Fruit fly (Drosophila melanogaster) whole organism, embryonic: ENCODE measurements around the gene Syp.
A peak's percentile ranks its signal among the peaks of the same experiment; 100 is the strongest.

Experiments used
- CG11560 ChIP-seq: fragments of 200-800 bp; sonication (Bioruptor generic); IDR thresholded peaks from 3 replicates; pipeline ENCODE4 v1.3.6; 2022; ENCODE audit warnings: missing biosample characterization, missing genetic modification characterization
- CG11695 ChIP-seq: fragments of 200-800 bp; sonication (Bioruptor generic); IDR thresholded peaks from 3 replicates; pipeline ENCODE4 v1.3.6; 2022; ENCODE audit warnings: missing biosample characterization, missing genetic modification characterization
- CG12219 ChIP-seq: fragments of 200-800 bp; sonication (Bioruptor generic); optimal IDR thresholded peaks from 3 replicates; lab custom pipeline; 2018; ENCODE audit warnings: missing biosample characterization, mild to moderate bottlenecking, missing genetic modification characterization
- CG15514 ChIP-seq: fragments of 200-800 bp; sonication (Bioruptor generic); optimal IDR thresholded peaks from 3 replicates; lab custom pipeline; 2017; ENCODE audit warnings: missing biosample characterization, missing genetic modification characterization, mild to moderate bottlenecking, moderate library complexity, missing genetic modification reagents
- CG1647 ChIP-seq: fragments of 200-800 bp; sonication (Bioruptor generic); optimal IDR thresholded peaks from 3 replicates; lab custom pipeline; 2016; ENCODE audit warnings: missing biosample characterization, missing genetic modification characterization
- CG2199 ChIP-seq: fragments of 200-800 bp; sonication (Bioruptor generic); IDR thresholded peaks from 3 replicates; pipeline ENCODE4 v1.3.6; 2022; ENCODE audit warnings: missing biosample characterization, missing genetic modification characterization
- CG2678 ChIP-seq: fragments of 200-800 bp; sonication (Bioruptor generic); optimal IDR thresholded peaks from 3 replicates; lab custom pipeline; 2019; ENCODE audit warnings: missing biosample characterization, mild to moderate bottlenecking, missing genetic modification characterization, moderate library complexity
- CG33213 ChIP-seq: fragments of 200-800 bp; sonication (Bioruptor generic); optimal IDR thresholded peaks from 3 replicates; lab custom pipeline; 2016; ENCODE audit warnings: missing biosample characterization, missing genetic modification characterization
- CG42726 ChIP-seq: fragments of 200-800 bp; sonication (Bioruptor generic); IDR thresholded peaks from 2 replicates; pipeline ENCODE4 v1.3.6; 2022; ENCODE audit warnings: missing biosample characterization, missing genetic modification characterization; ENCODE audit not compliant: partially characterized antibody
- CG4404 ChIP-seq: fragments of 200-800 bp; sonication (Bioruptor generic); IDR thresholded peaks from 2 replicates; pipeline ENCODE4 v1.3.6; 2022; ENCODE audit warnings: missing biosample characterization, missing genetic modification characterization
- CG4707 ChIP-seq: fragments of 200-800 bp; sonication (Bioruptor generic); optimal IDR thresholded peaks from 2 replicates; lab custom pipeline; 2018; ENCODE audit warnings: missing biosample characterization, mild to moderate bottlenecking, missing genetic modification characterization, moderate library complexity
- CG5180 ChIP-seq: fragments of 200-800 bp; sonication (Bioruptor generic); optimal IDR thresholded peaks from 3 replicates; lab custom pipeline; 2017; ENCODE audit warnings: missing biosample characterization, missing genetic modification characterization, mild to moderate bottlenecking, moderate library complexity, missing genetic modification reagents
- CG6254 ChIP-seq: fragments of 200-800 bp; sonication (Bioruptor generic); optimal IDR thresholded peaks from 3 replicates; lab custom pipeline; 2017; ENCODE audit warnings: mild to moderate bottlenecking, missing biosample characterization, missing genetic modification reagents, missing genetic modification characterization
- CG7963 ChIP-seq: fragments of 200-800 bp; sonication (Bioruptor generic); IDR thresholded peaks from 3 replicates; pipeline ENCODE4 v1.3.6; 2022; ENCODE audit warnings: missing biosample characterization, missing genetic modification characterization; ENCODE audit not compliant: partially characterized antibody
- CG9215 ChIP-seq: fragments of 200-800 bp; sonication (Bioruptor generic); IDR thresholded peaks from 2 replicates; pipeline ENCODE4 v1.3.6; 2022; ENCODE audit warnings: missing biosample characterization, missing genetic modification characterization
- Camta ChIP-seq: fragments of 200-800 bp; sonication (Bioruptor generic); optimal IDR thresholded peaks from 2 replicates; lab custom pipeline; 2016; ENCODE audit warnings: missing biosample characterization, missing genetic modification characterization
- Dfd ChIP-seq, 2 experiments: fragments of >200 bp; optimal IDR thresholded peaks; 2 replicates each; lab custom pipeline; 2017; ENCODE audit warnings: missing biosample characterization in 2 of 2, missing genetic modification characterization in 2 of 2
- E2f2 ChIP-seq: fragments of 200-800 bp; sonication (Bioruptor generic); IDR thresholded peaks from 2 replicates; pipeline ENCODE4 v1.3.6; 2022; ENCODE audit warnings: missing biosample characterization, missing genetic modification characterization
- Ets97D ChIP-seq: fragments of 200-800 bp; sonication (Bioruptor generic); optimal IDR thresholded peaks from 3 replicates; lab custom pipeline; 2016; ENCODE audit warnings: missing biosample characterization, missing genetic modification characterization
- Gsc ChIP-seq: fragments of 200-800 bp; sonication (Bioruptor generic); IDR thresholded peaks from 2 replicates; pipeline ENCODE4 v1.3.6; 2022; ENCODE audit warnings: missing biosample characterization, missing genetic modification characterization
- Gug ChIP-seq: fragments of 200-800 bp; sonication (Bioruptor generic); IDR thresholded peaks from 4 replicates; pipeline ENCODE4 v1.3.6; 2022; ENCODE audit warnings: missing biosample characterization, missing genetic modification characterization
- HmgZ ChIP-seq: fragments of 200-800 bp; sonication (Bioruptor generic); optimal IDR thresholded peaks from 2 replicates; lab custom pipeline; 2018; ENCODE audit warnings: missing biosample characterization, mild to moderate bottlenecking, missing genetic modification characterization
- Hr3 ChIP-seq: fragments of 200-800 bp; sonication (Bioruptor generic); optimal IDR thresholded peaks from 3 replicates; lab custom pipeline; 2016; ENCODE audit warnings: missing biosample characterization, missing genetic modification characterization
- Hr51 ChIP-seq, 2 experiments: fragments of 200-800 bp; sonication (Bioruptor generic); optimal IDR thresholded peaks; 2 replicates in 1 of 2; 3 replicates in 1 of 2; lab custom pipeline; 2016 to 2018; ENCODE audit warnings: missing biosample characterization in 2 of 2, missing genetic modification characterization in 2 of 2, mild to moderate bottlenecking in 1 of 2, moderate library complexity in 1 of 2
- Hr78 ChIP-seq, 2 experiments: fragments of 200-800 bp in 1 of 2; fragments of >200 bp in 1 of 2; sonication (Bioruptor generic) in 1 of 2; optimal IDR thresholded peaks; 2 replicates each; lab custom pipeline; 2017 to 2019; ENCODE audit warnings: missing biosample characterization in 2 of 2, missing genetic modification characterization in 2 of 2, mild to moderate bottlenecking in 1 of 2, moderate library complexity in 1 of 2
- MTF-1 ChIP-seq: fragments of 200-800 bp; sonication (Bioruptor generic); optimal IDR thresholded peaks from 2 replicates; lab custom pipeline; 2018; ENCODE audit warnings: missing biosample characterization, mild to moderate bottlenecking, missing genetic modification characterization, borderline replicate concordance
- Oaz ChIP-seq: fragments of 200-800 bp; sonication (Bioruptor generic); IDR thresholded peaks from 2 replicates; pipeline ENCODE4 v1.3.6; 2022; ENCODE audit warnings: missing biosample characterization, missing genetic modification characterization
- PHDP ChIP-seq: fragments of 200-800 bp; sonication (Bioruptor generic); optimal IDR thresholded peaks from 3 replicates; lab custom pipeline; 2018; ENCODE audit warnings: missing biosample characterization, mild to moderate bottlenecking, missing genetic modification characterization, moderate library complexity
- Side ChIP-seq: fragments of 200-800 bp; sonication (Bioruptor generic); optimal IDR thresholded peaks from 2 replicates; lab custom pipeline; 2016; ENCODE audit warnings: missing biosample characterization, missing genetic modification characterization
- ab ChIP-seq: fragments of 200-800 bp; sonication (Bioruptor generic); optimal IDR thresholded peaks from 2 replicates; lab custom pipeline; 2016; ENCODE audit warnings: missing biosample characterization, missing genetic modification characterization
- aop ChIP-seq: fragments of 200-800 bp; sonication (Bioruptor generic); IDR thresholded peaks from 2 replicates; pipeline ENCODE4 v1.3.6; 2022; ENCODE audit warnings: missing biosample characterization, missing genetic modification characterization
- az2 ChIP-seq: fragments of 200-800 bp; sonication (Bioruptor generic); optimal IDR thresholded peaks from 3 replicates; lab custom pipeline; 2016; ENCODE audit warnings: missing biosample characterization, missing genetic modification characterization
- chinmo ChIP-seq: fragments of 200-800 bp; sonication (Bioruptor generic); IDR thresholded peaks from 4 replicates; pipeline ENCODE4 v1.3.6; 2022; ENCODE audit warnings: missing biosample characterization, missing genetic modification characterization; ENCODE audit not compliant: partially characterized antibody
- crc ChIP-seq: fragments of 200-800 bp; sonication (Bioruptor generic); optimal IDR thresholded peaks from 2 replicates; lab custom pipeline; 2016; ENCODE audit warnings: missing biosample characterization, missing genetic modification characterization
- eve ChIP-seq, 2 experiments: fragments of >200 bp; optimal IDR thresholded peaks; 2 replicates each; lab custom pipeline; 2017; ENCODE audit warnings: missing biosample characterization in 2 of 2, missing genetic modification characterization in 2 of 2
- fd102C ChIP-seq: fragments of 200-800 bp; sonication (Bioruptor generic); optimal IDR thresholded peaks from 2 replicates; lab custom pipeline; 2018; ENCODE audit warnings: missing biosample characterization, mild to moderate bottlenecking, missing genetic modification characterization, moderate library complexity
- hkb ChIP-seq, 2 experiments: fragments of 200-800 bp in 1 of 2; fragments of >200 bp in 1 of 2; sonication (Bioruptor generic) in 1 of 2; IDR thresholded peaks in 1 of 2; optimal IDR thresholded peaks in 1 of 2; 2 replicates each; pipeline versions ENCODE4 v1.3.6 to Lab custom; 2017 to 2022; ENCODE audit warnings: missing biosample characterization in 1 of 2, missing genetic modification characterization in 1 of 2
- hth ChIP-seq: fragments of >200 bp; optimal IDR thresholded peaks from 2 replicates; lab custom pipeline; 2017; ENCODE audit warnings: inconsistent platforms
- lilli ChIP-seq: fragments of 200-800 bp; sonication (Bioruptor generic); optimal IDR thresholded peaks from 3 replicates; lab custom pipeline; 2016; ENCODE audit warnings: missing biosample characterization, missing genetic modification characterization
- lola ChIP-seq, 3 experiments: fragments of >200 bp in 2 of 3; fragments of 200-800 bp in 1 of 3; sonication (Bioruptor generic) in 1 of 3; optimal IDR thresholded peaks; 2 replicates each; lab custom pipeline; 2017 to 2019; ENCODE audit warnings: missing biosample characterization in 3 of 3, missing genetic modification characterization in 3 of 3, mild to moderate bottlenecking in 1 of 3, moderate library complexity in 1 of 3
- org-1 ChIP-seq: fragments of 200-800 bp; sonication (Bioruptor generic); optimal IDR thresholded peaks from 2 replicates; lab custom pipeline; 2017; ENCODE audit warnings: missing biosample characterization, missing genetic modification characterization
- pita ChIP-seq: fragments of 200-800 bp; sonication (Bioruptor generic); optimal IDR thresholded peaks from 2 replicates; lab custom pipeline; 2017; ENCODE audit warnings: missing biosample characterization, mild to moderate bottlenecking, missing genetic modification characterization
- pros ChIP-seq: fragments of 200-800 bp; sonication (Bioruptor generic); optimal IDR thresholded peaks from 3 replicates; lab custom pipeline; 2019; ENCODE audit warnings: missing biosample characterization, mild to moderate bottlenecking, missing genetic modification characterization, moderate library complexity
- psq ChIP-seq: fragments of 200-800 bp; sonication (Bioruptor generic); optimal IDR thresholded peaks from 2 replicates; lab custom pipeline; 2017; ENCODE audit warnings: missing biosample characterization, missing genetic modification characterization
- run ChIP-seq: fragments of 200-800 bp; sonication (Bioruptor generic); optimal IDR thresholded peaks from 3 replicates; lab custom pipeline; 2018; ENCODE audit warnings: missing biosample characterization, mild to moderate bottlenecking, missing genetic modification characterization
- sug ChIP-seq: fragments of 200-800 bp; optimal IDR thresholded peaks from 2 replicates; lab custom pipeline; 2019; ENCODE audit warnings: missing biosample characterization, mild to moderate bottlenecking, missing genetic modification characterization, moderate library complexity
- twi ChIP-seq: fragments of 200-800 bp; optimal IDR thresholded peaks from 2 replicates; lab custom pipeline; 2019; ENCODE audit warnings: missing biosample characterization, mild to moderate bottlenecking, missing genetic modification characterization, moderate library complexity
- wdn ChIP-seq: fragments of 200-800 bp; sonication (Bioruptor generic); IDR thresholded peaks from 2 replicates; pipeline ENCODE4 v1.3.6; 2022; ENCODE audit warnings: missing biosample characterization, missing genetic modification characterization
- zf30C ChIP-seq: fragments of 200-800 bp; sonication (Bioruptor generic); optimal IDR thresholded peaks from 3 replicates; lab custom pipeline; 2018; ENCODE audit warnings: missing biosample characterization, mild to moderate bottlenecking, missing genetic modification characterization

Syp gene

DNA sequence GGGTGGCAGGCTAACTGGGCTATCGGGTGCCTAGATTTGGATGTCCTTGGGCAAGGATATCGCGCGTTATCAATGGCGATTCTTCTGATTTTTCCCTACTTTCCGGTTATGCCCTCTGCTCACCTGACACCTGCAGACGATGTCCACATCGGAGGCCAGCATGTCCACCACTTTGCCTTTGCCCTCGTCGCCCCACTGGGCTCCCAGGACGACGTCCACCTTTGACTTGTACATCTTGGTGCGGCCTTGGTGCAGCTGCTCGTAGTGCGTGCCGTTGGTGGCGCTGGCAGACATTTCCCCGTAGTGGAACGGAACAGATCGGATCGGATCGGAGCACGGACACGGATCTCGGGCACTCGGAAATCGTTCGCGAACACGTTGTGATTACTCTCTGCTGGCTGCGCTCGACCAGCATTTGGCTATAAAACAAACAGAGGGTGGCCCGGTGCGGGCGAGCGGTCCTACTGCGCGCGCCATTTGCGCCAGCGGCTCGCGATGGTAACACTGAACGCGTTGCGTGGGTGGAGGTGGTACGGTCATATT lies 73.7 kb downstream of the Syp start, which contains the start of gene Adss (continued):
- TF ChIP-seq zf30C (GFP tag; lab: Kevin White, UChicago) = no peak
- no peak for TF ChIP-seq Gsc (GFP tag; lab: Robert Waterston, UW)
- no peak for TF ChIP-seq Hr51 (GFP tag; optimal IDR thresholded peaks at IDR 0.05; lab: Kevin White, UChicago)
- no peak for TF ChIP-seq Dfd (GFP tag; optimal IDR thresholded peaks at IDR 0.05; lab: Kevin White, UChicago)
- no peak for TF ChIP-seq Hr78 (GFP tag; optimal IDR thresholded peaks at IDR 0.05; lab: Kevin White, UChicago)
- TF ChIP-seq lilli = peak; percentile 45
- peak; percentile 6; the same call in 2 of the 4 replicates for TF ChIP-seq chinmo (GFP tag; lab: Robert Waterston, UW)
- peak; percentile 40; the same call in 1 of the 2 replicates for TF ChIP-seq wdn (GFP tag; lab: Robert Waterston, UW)
- TF ChIP-seq run = no peak
- no peak for TF ChIP-seq CG9215 (GFP tag; lab: Robert Waterston, UW)
- no peak for TF ChIP-seq hth
- no peak for TF ChIP-seq PHDP
- no peak for TF ChIP-seq hkb (optimal IDR thresholded peaks at IDR 0.05; lab: Kevin White, UChicago)
- peak; percentile 54 for TF ChIP-seq hkb (GFP tag; IDR thresholded peaks at IDR 0.05; lab: Robert Waterston, UW)
- TF ChIP-seq Oaz = no peak
- TF ChIP-seq CG4707 (GFP tag; lab: Kevin White, UChicago) = no peak
- TF ChIP-seq E2f2 = no peak; the same call in 1 of the 2 replicates
- TF ChIP-seq CG11560 (tag; lab: Robert Waterston, UW) = no peak
- peak; percentile 33 for TF ChIP-seq HmgZ (tag; lab: Kevin White, UChicago)
- peak; percentile 35; the same call in 1 of the 4 replicates for TF ChIP-seq Gug (GFP tag; lab: Robert Waterston, UW)
- TF ChIP-seq CG11695 (GFP tag; lab: Robert Waterston, UW) = no peak
- TF ChIP-seq pros (GFP tag; lab: Kevin White, UChicago) = no peak
- TF ChIP-seq CG12219 (GFP tag; lab: Kevin White, UChicago) = no peak
- peak; percentile 57 for TF ChIP-seq CG6254 (GFP tag; lab: Kevin White, UChicago)
- no peak for TF ChIP-seq psq (GFP tag; lab: Kevin White, UChicago)
- TF ChIP-seq Side = peak; percentile 43
- no peak for TF ChIP-seq CG4404
- TF ChIP-seq Hr3 (GFP tag; lab: Kevin White, UChicago) = no peak
- TF ChIP-seq lola (GFP tag; optimal IDR thresholded peaks at IDR 0.05; lab: Kevin White, UChicago) = no peak
- TF ChIP-seq aop (GFP tag; lab: Robert Waterston, UW) = 0 out of 2 replicates have a peak, but pooled peaks have one; percentile 51
- no peak for TF ChIP-seq CG2678 (tag; lab: Kevin White, UChicago)
- TF ChIP-seq Camta (GFP tag; lab: Kevin White, UChicago) = peak; percentile 15
- TF ChIP-seq twi (tag; lab: Kevin White, UChicago) = no peak
- no peak for TF ChIP-seq crc (GFP tag; lab: Kevin White, UChicago)
- TF ChIP-seq pita (GFP tag; lab: Kevin White, UChicago) = no peak
- TF ChIP-seq az2 (GFP tag; lab: Kevin White, UChicago) = no peak
- TF ChIP-seq CG7963 (GFP tag; lab: Robert Waterston, UW) = 0 out of 3 replicates have a peak, but pooled peaks have one; percentile 30
- peak; percentile 63 for TF ChIP-seq MTF-1 (GFP tag; lab: Kevin White, UChicago)
- peak; percentile 50 for TF ChIP-seq Ets97D (GFP tag; lab: Kevin White, UChicago)
- no peak for TF ChIP-seq fd102C (GFP tag; lab: Kevin White, UChicago)
- TF ChIP-seq CG15514 = peak; percentile 66
- TF ChIP-seq org-1 = no peak
- peak; percentile 79 for TF ChIP-seq CG42726 (GFP tag; lab: Robert Waterston, UW)
- TF ChIP-seq CG5180 (GFP tag; lab: Kevin White, UChicago) = peak; percentile 61
- peak; percentile 32 for TF ChIP-seq CG1647
- no peak for TF ChIP-seq eve (GFP tag; optimal IDR thresholded peaks at IDR 0.05; lab: Kevin White, UChicago)
- TF ChIP-seq sug (tag; lab: Kevin White, UChicago) = peak; percentile 32
- peak; percentile 41 for TF ChIP-seq CG33213 (GFP tag; lab: Kevin White, UChicago)
- TF ChIP-seq CG2199 (GFP tag; lab: Robert Waterston, UW) = no peak
- TF ChIP-seq ab = no peak
